Worm (Caenorhabditis elegans): ENCODE results near the gene Y62H9A.4.

DNA sequence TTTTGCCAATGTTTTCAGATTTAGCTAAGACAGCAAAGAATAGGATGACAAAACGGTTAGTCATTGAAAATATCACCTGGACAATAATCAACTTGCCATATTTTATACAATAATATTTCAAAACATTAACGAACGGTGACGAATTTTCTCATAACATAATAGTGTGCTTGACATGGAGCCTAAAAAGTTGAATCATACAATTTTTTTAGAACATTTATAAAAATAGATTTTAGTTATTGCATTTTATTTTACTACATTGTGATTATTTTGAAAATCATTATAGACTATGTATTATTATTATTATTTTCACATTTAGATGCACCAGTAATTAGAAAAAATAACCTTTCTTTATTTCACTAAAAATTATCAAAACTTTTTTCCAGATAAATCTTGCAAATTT, 31.3 kb upstream of the Y62H9A.4 start, which contains the start of gene F54F7.9:
- TF ChIP-seq snpc-4 (tag; optimal IDR thresholded peaks at IDR 0.05), result no peak
- TF ChIP-seq hlh-1 (tag; optimal IDR thresholded peaks at IDR 0.05), result no peak
- no peak for TF ChIP-seq ces-1 (GFP tag; optimal IDR thresholded peaks at IDR 0.05)
- no peak for TF ChIP-seq nhr-28 (tag; optimal IDR thresholded peaks at IDR 0.05)
- TF ChIP-seq lsy-2 (tag; optimal IDR thresholded peaks at IDR 0.05), result no peak
- TF ChIP-seq lin-32 (GFP tag; optimal IDR thresholded peaks at IDR 0.05), result no peak
- TF ChIP-seq ztf-11 (tag; optimal IDR thresholded peaks at IDR 0.05), result no peak
- TF ChIP-seq blmp-1 (tag; optimal IDR thresholded peaks at IDR 0.05), result no peak
- TF ChIP-seq unc-39 (tag; optimal IDR thresholded peaks at IDR 0.05), result no peak
- no peak for TF ChIP-seq pha-4 (tag; optimal IDR thresholded peaks at IDR 0.05)
- no peak for TF ChIP-seq elt-1 (tag; optimal IDR thresholded peaks at IDR 0.05; ENCODE audit: borderline replicate concordance, insufficient read depth)
- TF ChIP-seq mls-2 (tag; optimal IDR thresholded peaks at IDR 0.05), result no peak

All from whole organism, mixed stage, embryonic.